Worm (Caenorhabditis elegans): ENCODE results near the gene C25E10.10.

Gene C25E10.10

DNA sequence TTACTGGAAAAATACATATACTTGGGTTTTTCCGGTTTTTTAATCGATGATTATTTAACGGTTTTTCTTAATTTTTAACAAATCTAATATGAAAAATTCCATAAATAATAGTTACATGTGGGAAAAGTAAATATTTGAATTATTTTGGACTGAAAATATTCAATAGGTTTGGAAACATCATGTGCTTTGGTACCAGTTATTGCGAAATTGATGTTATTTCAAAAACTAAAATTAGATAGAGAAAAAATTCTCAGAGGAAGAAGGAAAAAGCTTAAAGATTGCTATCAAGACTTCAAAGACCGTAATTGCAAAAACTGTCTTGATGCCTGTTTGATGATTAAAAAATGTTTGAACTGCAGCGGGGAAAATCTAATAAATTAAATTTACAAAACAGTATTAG lies 8.8 kb upstream of the C25E10.10 start:
- TF ChIP-seq gmeb-2 (tag; optimal IDR thresholded peaks at IDR 0.05) (no peak), eyg-1 (tag; optimal IDR thresholded peaks at IDR 0.05) (no peak), unc-55 (GFP tag; optimal IDR thresholded peaks at IDR 0.05) (no peak), T23F11.4 (GFP tag; optimal IDR thresholded peaks at IDR 0.05) (no peak), rnt-1 (tag; optimal IDR thresholded peaks at IDR 0.05) (no peak)

ce11 chrV:9063134-9063533 lies 7.0 kb upstream of the C25E10.10 start:
- TF ChIP-seq ama-1 (optimal IDR thresholded peaks at IDR 0.05): no peak

DNA sequence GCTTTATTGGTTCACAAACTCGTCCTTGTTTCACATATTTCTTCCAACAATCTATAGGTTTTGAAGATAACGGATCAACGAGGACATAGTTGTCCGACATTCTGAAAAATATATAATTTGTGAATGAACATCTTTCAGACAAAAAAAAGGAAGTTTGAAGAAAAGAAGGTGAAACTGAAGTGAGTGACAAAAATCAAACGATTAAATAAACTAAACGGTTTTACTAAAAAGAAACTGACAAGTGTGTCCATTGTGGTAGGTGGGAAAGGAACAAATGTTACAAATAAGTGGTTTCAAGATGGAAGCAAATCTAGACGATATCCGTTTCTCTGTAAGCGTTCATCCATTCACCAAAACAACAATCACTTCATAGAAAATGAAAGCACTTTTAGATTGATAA lies 6.2 kb upstream of the C25E10.10 start, which contains the start of gene C25E10.12:
TSS of gene C25E10.12 (minus strand) at position 101 of the 400 bp plus-strand sequence.
- TF ChIP-seq tbx-7 (tag; optimal IDR thresholded peaks at IDR 0.05) (no peak), C38D4.7 (GFP tag; optimal IDR thresholded peaks at IDR 0.05) (no peak), hlh-6 (tag; optimal IDR thresholded peaks at IDR 0.05) (no peak), sox-4 (tag; optimal IDR thresholded peaks at IDR 0.05) (no peak)

DNA sequence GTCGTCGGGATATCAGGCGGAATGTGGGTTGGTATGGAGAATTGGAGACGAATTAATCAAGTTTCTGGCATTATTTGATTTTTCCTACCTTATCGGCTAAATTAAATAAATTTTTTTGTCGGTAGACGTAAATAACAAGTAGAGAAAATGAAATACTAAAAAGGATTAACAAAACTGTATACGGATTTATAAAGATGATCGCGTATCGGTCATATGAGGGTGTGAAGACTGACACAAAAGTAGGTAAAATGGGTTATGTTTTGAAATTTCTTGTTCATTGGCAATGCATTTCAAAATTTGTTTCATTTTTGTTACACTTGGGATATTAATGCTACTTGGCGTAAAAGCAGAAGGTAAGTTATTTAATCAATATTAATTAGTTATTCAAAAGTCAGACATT lies 3.3 kb upstream of the C25E10.10 start, which contains the start of the genes C25E10.16 and C25E10.13:
TSS of gene C25E10.16 (minus strand) at position 101 of the 400 bp plus-strand sequence.
TSS of gene C25E10.13 (plus strand) at position 256 of the 400 bp plus-strand sequence.
- no peak for TF ChIP-seq F13H6.1 (tag; optimal IDR thresholded peaks at IDR 0.05)
- TF ChIP-seq hlh-30 (tag; optimal IDR thresholded peaks at IDR 0.05; ENCODE audit: insufficient read depth): no peak
- TF ChIP-seq ceh-6 (GFP tag; optimal IDR thresholded peaks at IDR 0.05): no peak
- TF ChIP-seq ceh-9 (tag; optimal IDR thresholded peaks at IDR 0.05): no peak
- no peak for TF ChIP-seq fkh-10 (GFP tag; optimal IDR thresholded peaks at IDR 0.05)
- TF ChIP-seq ceh-30 (tag; optimal IDR thresholded peaks at IDR 0.05): no peak
- TF ChIP-seq sdc-2 (tag; optimal IDR thresholded peaks at IDR 0.05): no peak
- TF ChIP-seq madf-2 (tag; optimal IDR thresholded peaks at IDR 0.05): no peak

DNA sequence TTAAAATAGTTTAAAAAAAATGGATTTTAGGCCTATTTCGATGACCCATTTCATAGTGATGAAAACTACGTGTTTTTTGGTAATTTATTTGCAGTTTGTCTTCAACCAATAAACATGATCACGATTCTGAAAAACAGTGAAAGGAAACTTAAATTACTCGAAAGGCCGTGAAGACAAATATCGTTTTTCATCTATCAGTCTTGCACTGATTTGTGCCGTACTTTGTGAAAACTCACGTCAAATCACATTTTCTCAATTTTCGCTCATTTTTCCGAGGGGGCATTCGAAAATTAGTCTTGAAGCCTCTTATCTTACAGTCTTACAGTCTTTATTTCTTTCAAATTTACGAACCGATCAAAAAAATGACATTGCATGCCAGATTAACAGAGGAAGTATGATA lies 2.5 kb upstream of the C25E10.10 start, which contains the start of gene C25E10.11:
TSS of gene C25E10.11 (minus strand) at position 101 of the 400 bp plus-strand sequence.
- no peak for TF ChIP-seq C08G9.2 (tag; optimal IDR thresholded peaks at IDR 0.05)
- TF ChIP-seq tbx-7 (tag; optimal IDR thresholded peaks at IDR 0.05): no peak
- no peak for TF ChIP-seq pha-2 (tag; optimal IDR thresholded peaks at IDR 0.05)
- no peak for TF ChIP-seq ama-1 (optimal IDR thresholded peaks at IDR 0.05)
- no peak for TF ChIP-seq pag-3 (tag; optimal IDR thresholded peaks at IDR 0.05; ENCODE audit: borderline replicate concordance)
- no peak for TF ChIP-seq odd-2 (tag; optimal IDR thresholded peaks at IDR 0.05)
- no peak for TF ChIP-seq sdc-2 (tag; optimal IDR thresholded peaks at IDR 0.05)
- TF ChIP-seq hlh-8 (tag; optimal IDR thresholded peaks at IDR 0.05): no peak
- no peak for TF ChIP-seq hlh-6 (tag; optimal IDR thresholded peaks at IDR 0.05)
- no peak for TF ChIP-seq fkh-6 (tag; optimal IDR thresholded peaks at IDR 0.05)
- no peak for TF ChIP-seq lim-6 (tag; optimal IDR thresholded peaks at IDR 0.05)
- TF ChIP-seq pros-1 (tag; optimal IDR thresholded peaks at IDR 0.05): no peak
- TF ChIP-seq ets-4 (tag; optimal IDR thresholded peaks at IDR 0.05): no peak
- no peak for TF ChIP-seq K02D7.2 (tag; optimal IDR thresholded peaks at IDR 0.05)
- no peak for TF ChIP-seq ahr-1 (tag; optimal IDR thresholded peaks at IDR 0.05)
- no peak for TF ChIP-seq ref-2 (tag; optimal IDR thresholded peaks at IDR 0.05)

- TF ChIP-seq ahr-1 (tag; optimal IDR thresholded peaks at IDR 0.05) (no peak), hlh-6 (tag; optimal IDR thresholded peaks at IDR 0.05) (no peak), pha-4 (tag; optimal IDR thresholded peaks at IDR 0.05) (no peak), ceh-18 (tag; optimal IDR thresholded peaks at IDR 0.05) (no peak), T23F11.4 (GFP tag; optimal IDR thresholded peaks at IDR 0.05) (no peak), nhr-11 (tag; optimal IDR thresholded peaks at IDR 0.05) (no peak)
Observed at ce11 chrV:9055644-9056043, 509 bp downstream of the C25E10.10 start.
